Worm (Caenorhabditis elegans): Measurements from ENCODE around the gene srxa-13.

The srxa-13 gene

DNA sequence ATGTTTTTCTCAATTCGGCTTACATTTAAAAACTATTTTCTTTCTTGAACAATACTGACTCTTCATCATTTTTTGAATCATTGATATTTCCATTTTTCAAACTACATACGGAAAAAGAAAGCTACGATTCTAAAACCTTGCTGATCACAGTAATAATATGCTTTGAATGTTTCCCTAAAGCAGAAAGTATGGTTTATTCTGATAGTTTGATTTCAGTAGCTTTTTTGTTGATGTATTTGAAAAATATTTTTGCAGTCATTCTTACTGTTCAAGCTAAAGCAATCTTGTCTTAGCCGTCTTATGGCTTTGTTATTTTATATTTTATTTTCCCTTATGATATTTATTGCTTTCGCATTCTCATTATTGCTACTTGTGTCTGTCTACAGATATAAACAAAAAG is at the start of gene srxa-13:
TSS of gene srxa-13 (plus strand) at position 301 of the 400 bp plus-strand sequence.
- TF ChIP-seq nhr-77 (tag; optimal IDR thresholded peaks at IDR 0.05) (no peak), zip-2 (tag; optimal IDR thresholded peaks at IDR 0.05) (no peak), nhr-111 (GFP tag; optimal IDR thresholded peaks at IDR 0.05) (no peak), nhr-10 (tag; optimal IDR thresholded peaks at IDR 0.05) (no peak), ceh-20 (GFP tag; IDR thresholded peaks at IDR 0.05) (no peak), Y105C5A.15 (GFP tag; IDR thresholded peaks at IDR 0.05) (no peak), ztf-11 (tag; optimal IDR thresholded peaks at IDR 0.05) (no peak), ctbp-1 (GFP tag; IDR thresholded peaks at IDR 0.05) (no peak), tra-1 (GFP tag; IDR thresholded peaks at IDR 0.05) (no peak), lin-1 (GFP tag; IDR thresholded peaks at IDR 0.05) (no peak), ztf-7 (tag; optimal IDR thresholded peaks at IDR 0.05) (no peak), nhr-6 (tag; optimal IDR thresholded peaks at IDR 0.05) (no peak), ces-1 (GFP tag; optimal IDR thresholded peaks at IDR 0.05) (no peak), nhr-48 (tag; optimal IDR thresholded peaks at IDR 0.05) (no peak)

DNA sequence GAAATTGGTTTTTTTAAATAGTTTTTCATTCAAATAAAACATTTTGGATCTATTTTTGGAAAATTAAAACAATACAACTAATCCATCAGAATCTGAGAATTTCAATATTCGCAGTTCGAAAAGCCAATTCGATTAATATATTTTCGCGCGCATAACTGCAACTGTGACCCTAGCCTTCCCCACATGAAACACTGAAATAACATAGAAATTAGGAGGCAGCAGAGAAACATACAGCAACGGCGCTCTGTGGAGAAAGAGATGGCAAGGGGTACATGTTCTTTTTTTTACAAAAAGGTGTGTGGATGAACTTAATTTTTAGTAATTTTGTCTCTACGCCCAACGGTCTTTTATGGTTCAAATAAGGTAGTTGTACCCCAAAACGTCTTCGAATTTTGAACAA is 49.4 kb upstream of the srxa-13 start:
- TF ChIP-seq daf-16 (GFP tag; optimal IDR thresholded peaks at IDR 0.05) (no peak), daf-16 (tag; optimal IDR thresholded peaks at IDR 0.05) (peak; percentile 22), dve-1 (tag; optimal IDR thresholded peaks at IDR 0.05; ENCODE audit: insufficient read depth) (peak; percentile 1), dpl-1 (GFP tag; optimal IDR thresholded peaks at IDR 0.05) (peak; percentile 19), mdt-29 (GFP tag; IDR thresholded peaks at IDR 0.05) (no peak), nhr-28 (tag; optimal IDR thresholded peaks at IDR 0.05) (peak; percentile 2), nhr-6 (tag; optimal IDR thresholded peaks at IDR 0.05) (peak; percentile 20), hlh-30 (tag; optimal IDR thresholded peaks at IDR 0.05; ENCODE audit: insufficient read depth) (peak; percentile 30), mep-1 (tag; optimal IDR thresholded peaks at IDR 0.05) (no peak)

DNA sequence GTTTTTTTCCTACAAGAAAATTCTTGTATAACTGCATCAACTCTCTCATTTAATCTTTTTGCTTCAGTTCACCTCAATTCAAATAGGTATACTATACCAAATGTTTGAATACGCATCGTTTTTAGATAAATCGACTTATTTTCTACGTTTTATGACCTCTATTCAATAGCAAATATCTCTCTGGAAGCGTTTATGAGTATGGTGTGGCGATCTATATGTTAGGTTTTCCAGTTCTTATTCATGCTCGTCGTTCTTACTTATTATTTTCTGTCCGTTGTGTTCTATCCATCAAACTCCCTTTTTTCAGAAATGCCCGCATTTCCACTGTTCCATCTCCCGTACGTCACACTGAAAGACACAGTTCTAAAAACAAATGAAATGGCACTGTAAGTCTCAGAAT is 49.0 kb upstream of the srxa-13 start, which contains the start of gene T22G5.3:
TSS of gene T22G5.3 (plus strand) at position 301 of the 400 bp plus-strand sequence.
- TF ChIP-seq fos-1 (tag; optimal IDR thresholded peaks at IDR 0.05) (no peak), zfp-2 (tag; optimal IDR thresholded peaks at IDR 0.05) (no peak), dmd-9 (GFP tag; IDR thresholded peaks at IDR 0.05) (no peak), ces-1 (GFP tag; optimal IDR thresholded peaks at IDR 0.05) (no peak)

DNA sequence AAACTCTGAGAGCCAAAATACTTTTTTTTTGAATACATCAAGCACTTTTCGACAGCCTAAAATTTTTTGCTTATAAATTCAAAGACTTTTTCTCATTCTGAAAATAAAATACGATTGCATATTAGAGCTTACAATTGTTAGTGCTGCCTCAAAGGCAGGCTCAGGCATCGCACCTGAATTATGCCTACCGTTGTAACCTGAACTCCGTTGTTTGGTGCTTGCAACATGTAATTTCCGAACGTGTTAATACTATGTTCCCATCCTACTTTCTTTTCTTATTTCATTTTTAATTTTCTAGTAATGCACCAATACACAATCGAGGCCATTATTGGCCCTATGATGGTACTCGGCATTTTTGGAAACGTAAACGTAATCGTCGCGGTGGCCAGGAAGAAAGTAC is 42.2 kb upstream of the srxa-13 start, which contains the start of gene srsx-19:
TSS of gene srsx-19 (plus strand) at position 301 of the 400 bp plus-strand sequence.
- TF ChIP-seq aha-1 (tag): peak; percentile 16
- TF ChIP-seq snpc-4 (tag; optimal IDR thresholded peaks at IDR 0.05): no peak

DNA sequence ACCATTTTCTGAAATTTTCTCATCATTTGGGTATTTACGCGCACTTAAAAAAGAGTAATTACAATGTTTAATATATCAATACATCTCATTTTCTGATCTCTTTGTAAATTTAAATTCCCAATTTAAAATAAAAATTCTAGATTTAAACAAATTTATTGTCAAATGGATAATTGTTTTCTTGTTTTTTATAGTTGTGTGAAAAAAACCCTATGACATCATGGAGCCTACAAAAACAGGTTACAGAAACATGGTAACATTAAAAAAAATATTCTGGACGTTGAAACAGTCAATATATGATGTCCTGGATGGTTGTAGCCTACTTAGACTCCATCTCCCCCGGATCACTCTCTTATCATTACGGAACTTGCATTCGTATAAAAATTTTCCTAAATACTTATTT is 40.1 kb upstream of the srxa-13 start, which contains the start of gene spp-12:
TSS of gene spp-12 (plus strand) at position 301 of the 400 bp plus-strand sequence.
- TF ChIP-seq nhr-48 (tag; optimal IDR thresholded peaks at IDR 0.05): no peak
- no peak for TF ChIP-seq dmd-8 (GFP tag; IDR thresholded peaks at IDR 0.05)
- TF ChIP-seq skn-1 (tag; optimal IDR thresholded peaks at IDR 0.05): no peak
- TF ChIP-seq dve-1 (tag; optimal IDR thresholded peaks at IDR 0.05; ENCODE audit: insufficient read depth): no peak
- TF ChIP-seq vab-7 (GFP tag; IDR thresholded peaks at IDR 0.05): no peak
- no peak for TF ChIP-seq ztf-7 (tag; optimal IDR thresholded peaks at IDR 0.05)
- no peak for TF ChIP-seq ceh-28 (tag; optimal IDR thresholded peaks at IDR 0.05)
- no peak for TF ChIP-seq mxl-3 (GFP tag; optimal IDR thresholded peaks at IDR 0.05)
- no peak for TF ChIP-seq nhr-76 (tag; optimal IDR thresholded peaks at IDR 0.05)
- TF ChIP-seq unc-39 (tag; optimal IDR thresholded peaks at IDR 0.05): no peak
- no peak for TF ChIP-seq nhr-111 (GFP tag; optimal IDR thresholded peaks at IDR 0.05)
- no peak for TF ChIP-seq snpc-1.2 (GFP tag; IDR thresholded peaks at IDR 0.05)
- no peak for TF ChIP-seq ceh-32 (tag; optimal IDR thresholded peaks at IDR 0.05; ENCODE audit: poor library complexity)
